Fruit fly (Drosophila melanogaster) whole organism, embryonic: ENCODE results near the gene betaGlu.

Source experiments
- CG10209 ChIP-seq: fragments of 200-800 bp; sonication (Bioruptor generic); optimal IDR thresholded peaks from 3 replicates; lab custom pipeline; 2017; ENCODE audit warnings: missing biosample characterization, mild to moderate bottlenecking, missing genetic modification characterization, missing genetic modification reagents
- CG1024 ChIP-seq: fragments of 200-800 bp; sonication (Bioruptor generic); IDR thresholded peaks from 2 replicates; pipeline ENCODE4 v1.3.6; 2022; ENCODE audit warnings: missing biosample characterization, missing genetic modification characterization
- CG10366 ChIP-seq: fragments of 200-800 bp; sonication (Bioruptor generic); IDR thresholded peaks from 2 replicates; pipeline ENCODE4 v1.3.6; 2022; ENCODE audit warnings: missing biosample characterization, missing genetic modification characterization
- CG10565 ChIP-seq: fragments of 200-800 bp; sonication (Bioruptor generic); optimal IDR thresholded peaks from 3 replicates; lab custom pipeline; 2016; ENCODE audit warnings: missing biosample characterization, mild to moderate bottlenecking, missing genetic modification characterization
- CG11398 ChIP-seq: fragments of 200-800 bp; sonication (Bioruptor generic); optimal IDR thresholded peaks from 2 replicates; lab custom pipeline; 2016; ENCODE audit warnings: missing biosample characterization, missing genetic modification characterization
- CG12659 ChIP-seq: fragments of 200-800 bp; sonication (Bioruptor generic); optimal IDR thresholded peaks from 3 replicates; lab custom pipeline; 2017; ENCODE audit warnings: mild to moderate bottlenecking, missing biosample characterization, missing genetic modification reagents, missing genetic modification characterization
- CG13123 ChIP-seq: fragments of 200-800 bp; sonication (Bioruptor generic); optimal IDR thresholded peaks from 2 replicates; lab custom pipeline; 2016; ENCODE audit warnings: missing biosample characterization, missing genetic modification characterization
- CG13624 ChIP-seq: fragments of 200-800 bp; sonication (Bioruptor generic); optimal IDR thresholded peaks from 2 replicates; lab custom pipeline; 2016; ENCODE audit warnings: missing biosample characterization, missing genetic modification characterization
- CG14710 ChIP-seq: fragments of 200-800 bp; sonication (Bioruptor generic); optimal IDR thresholded peaks from 3 replicates; lab custom pipeline; 2019; ENCODE audit warnings: missing biosample characterization, mild to moderate bottlenecking, missing genetic modification characterization, moderate library complexity
- CG15479 ChIP-seq: fragments of 200-800 bp; sonication (Bioruptor generic); optimal IDR thresholded peaks from 3 replicates; lab custom pipeline; 2019; ENCODE audit warnings: missing biosample characterization, mild to moderate bottlenecking, missing genetic modification characterization, moderate library complexity
- CG33213 ChIP-seq: fragments of 200-800 bp; sonication (Bioruptor generic); optimal IDR thresholded peaks from 3 replicates; lab custom pipeline; 2016; ENCODE audit warnings: missing biosample characterization, missing genetic modification characterization
- CG3407 ChIP-seq: fragments of 200-800 bp; sonication (Bioruptor generic); optimal IDR thresholded peaks from 2 replicates; lab custom pipeline; 2018; ENCODE audit warnings: missing biosample characterization, mild to moderate bottlenecking, missing genetic modification characterization
- CG6765 ChIP-seq: fragments of 200-800 bp; sonication (Bioruptor generic); optimal IDR thresholded peaks from 3 replicates; lab custom pipeline; 2017; ENCODE audit warnings: missing biosample characterization, mild to moderate bottlenecking, missing genetic modification characterization
- CG8281 ChIP-seq: fragments of 200-800 bp; sonication (Bioruptor generic); optimal IDR thresholded peaks from 2 replicates; lab custom pipeline; 2018; ENCODE audit warnings: missing biosample characterization, mild to moderate bottlenecking, missing genetic modification characterization, moderate library complexity
- CG9437 ChIP-seq: fragments of 200-800 bp; sonication (Bioruptor generic); optimal IDR thresholded peaks from 2 replicates; lab custom pipeline; 2018; ENCODE audit warnings: missing biosample characterization, mild to moderate bottlenecking, missing genetic modification characterization
- CkIIα-i1 ChIP-seq: fragments of 200-800 bp; sonication (Bioruptor generic); IDR thresholded peaks from 2 replicates; pipeline ENCODE4 v1.3.6; 2022; ENCODE audit warnings: missing biosample characterization, missing genetic modification characterization
- Dad ChIP-seq: fragments of 200-800 bp; sonication (Bioruptor generic); optimal IDR thresholded peaks from 3 replicates; lab custom pipeline; 2016; ENCODE audit warnings: missing biosample characterization, missing genetic modification characterization
- Dek ChIP-seq: fragments of 200-800 bp; sonication (Bioruptor generic); optimal IDR thresholded peaks from 3 replicates; lab custom pipeline; 2019; ENCODE audit warnings: missing biosample characterization, mild to moderate bottlenecking, missing genetic modification characterization, moderate library complexity
- Ets97D ChIP-seq: fragments of 200-800 bp; sonication (Bioruptor generic); optimal IDR thresholded peaks from 3 replicates; lab custom pipeline; 2016; ENCODE audit warnings: missing biosample characterization, missing genetic modification characterization
- Fer3 ChIP-seq: fragments of 200-800 bp; sonication (Bioruptor generic); optimal IDR thresholded peaks from 2 replicates; lab custom pipeline; 2018; ENCODE audit warnings: missing biosample characterization, mild to moderate bottlenecking, missing genetic modification characterization, moderate library complexity
- H2.0 ChIP-seq: fragments of 200-800 bp; sonication (Bioruptor generic); IDR thresholded peaks from 2 replicates; pipeline ENCODE4 v1.3.6; 2022; ENCODE audit warnings: missing biosample characterization, missing genetic modification characterization
- HLH3B ChIP-seq: fragments of 200-800 bp; sonication (Bioruptor generic); IDR thresholded peaks from 2 replicates; pipeline ENCODE4 v1.3.6; 2022; ENCODE audit warnings: missing biosample characterization, missing genetic modification characterization
- PHDP ChIP-seq: fragments of 200-800 bp; sonication (Bioruptor generic); optimal IDR thresholded peaks from 3 replicates; lab custom pipeline; 2018; ENCODE audit warnings: missing biosample characterization, mild to moderate bottlenecking, missing genetic modification characterization, moderate library complexity
- Pdp1 ChIP-seq, 2 experiments: fragments of 200-800 bp; sonication (Bioruptor generic); optimal IDR thresholded peaks; 3 replicates each; lab custom pipeline; 2016; ENCODE audit warnings: missing biosample characterization in 2 of 2, missing genetic modification characterization in 2 of 2, mild to moderate bottlenecking in 1 of 2, moderate library complexity in 1 of 2
- Ptx1 ChIP-seq: fragments of 200-800 bp; sonication (Bioruptor generic); IDR thresholded peaks from 2 replicates; pipeline ENCODE4 v1.3.6; 2022; ENCODE audit warnings: missing biosample characterization, missing genetic modification characterization
- Spps ChIP-seq: fragments of 200-800 bp; sonication (Bioruptor generic); optimal IDR thresholded peaks from 2 replicates; lab custom pipeline; 2018; ENCODE audit warnings: missing biosample characterization, mild to moderate bottlenecking, missing genetic modification characterization
- Sry-β ChIP-seq: fragments of 200-800 bp; sonication (Bioruptor generic); optimal IDR thresholded peaks from 2 replicates; lab custom pipeline; 2018; ENCODE audit warnings: missing biosample characterization, mild to moderate bottlenecking, missing genetic modification characterization, moderate library complexity
- ab ChIP-seq: fragments of 200-800 bp; sonication (Bioruptor generic); optimal IDR thresholded peaks from 2 replicates; lab custom pipeline; 2016; ENCODE audit warnings: missing biosample characterization, missing genetic modification characterization
- caup ChIP-seq: fragments of 200-800 bp; sonication (Bioruptor generic); optimal IDR thresholded peaks from 3 replicates; lab custom pipeline; 2017; ENCODE audit warnings: missing biosample characterization, mild to moderate bottlenecking, missing genetic modification characterization, moderate library complexity; ENCODE audit not compliant: severe bottlenecking
- corto ChIP-seq: fragments of 200-800 bp; sonication (Bioruptor generic); optimal IDR thresholded peaks from 2 replicates; lab custom pipeline; 2016; ENCODE audit warnings: missing biosample characterization, mild to moderate bottlenecking, missing genetic modification characterization, moderate library complexity
- dmrt99B ChIP-seq: fragments of 200-800 bp; sonication (Bioruptor generic); optimal IDR thresholded peaks from 2 replicates; lab custom pipeline; 2018; ENCODE audit warnings: missing biosample characterization, mild to moderate bottlenecking, missing genetic modification characterization, moderate library complexity
- fd96Cb ChIP-seq: fragments of 200-800 bp; sonication (Bioruptor generic); optimal IDR thresholded peaks from 2 replicates; lab custom pipeline; 2018; ENCODE audit warnings: missing biosample characterization, mild to moderate bottlenecking, missing genetic modification characterization, moderate library complexity
- gsb-n ChIP-seq: fragments of 200-800 bp; sonication (Bioruptor generic); optimal IDR thresholded peaks from 3 replicates; lab custom pipeline; 2018; ENCODE audit warnings: missing biosample characterization, mild to moderate bottlenecking, missing genetic modification characterization
- hb ChIP-seq: fragments of 200-800 bp; sonication (Bioruptor generic); IDR thresholded peaks from 3 replicates; pipeline ENCODE4 v1.3.6; 2022; ENCODE audit warnings: missing biosample characterization, missing genetic modification characterization; ENCODE audit not compliant: partially characterized antibody
- hkb ChIP-seq, 2 experiments: fragments of 200-800 bp in 1 of 2; fragments of >200 bp in 1 of 2; sonication (Bioruptor generic) in 1 of 2; IDR thresholded peaks in 1 of 2; optimal IDR thresholded peaks in 1 of 2; 2 replicates each; pipeline versions ENCODE4 v1.3.6 to Lab custom; 2017 to 2022; ENCODE audit warnings: missing biosample characterization in 1 of 2, missing genetic modification characterization in 1 of 2
- jumu ChIP-seq: fragments of 200-800 bp; sonication (Bioruptor generic); optimal IDR thresholded peaks from 3 replicates; lab custom pipeline; 2016; ENCODE audit warnings: missing biosample characterization, missing genetic modification characterization
- lbe ChIP-seq: fragments of 200-800 bp; sonication (Bioruptor generic); optimal IDR thresholded peaks from 2 replicates; lab custom pipeline; 2016; ENCODE audit warnings: missing biosample characterization, mild to moderate bottlenecking, missing genetic modification characterization
- lmd ChIP-seq: fragments of 200-800 bp; sonication (Bioruptor generic); IDR thresholded peaks from 2 replicates; pipeline ENCODE4 v1.3.6; 2022; ENCODE audit warnings: missing biosample characterization, missing genetic modification characterization
- lov ChIP-seq, 2 experiments: fragments of 200-800 bp in 1 of 2; fragments of >200 bp in 1 of 2; sonication (Bioruptor generic) in 1 of 2; IDR thresholded peaks in 1 of 2; optimal IDR thresholded peaks in 1 of 2; 2 replicates in 1 of 2; 3 replicates in 1 of 2; pipeline versions ENCODE4 v1.3.6 to Lab custom; 2017 to 2022; ENCODE audit warnings: missing biosample characterization in 1 of 2, missing genetic modification characterization in 1 of 2
- luna ChIP-seq: fragments of 200-800 bp; sonication (Bioruptor generic); optimal IDR thresholded peaks from 2 replicates; lab custom pipeline; 2016; ENCODE audit warnings: missing biosample characterization, missing genetic modification characterization
- nerfin-1 ChIP-seq: fragments of 200-800 bp; sonication (Bioruptor generic); optimal IDR thresholded peaks from 3 replicates; lab custom pipeline; 2019; ENCODE audit warnings: missing biosample characterization, mild to moderate bottlenecking, missing genetic modification characterization, moderate library complexity
- otp ChIP-seq: fragments of 200-800 bp; sonication (Bioruptor generic); IDR thresholded peaks from 3 replicates; pipeline ENCODE4, ENCODE4 v1.3.6; 2022; ENCODE audit warnings: missing biosample characterization, missing genetic modification characterization
- pan ChIP-seq, 4 experiments: fragments of >200 bp in 3 of 4; fragments of 200-800 bp in 1 of 4; sonication (Bioruptor generic) in 1 of 4; optimal IDR thresholded peaks in 3 of 4; IDR thresholded peaks in 1 of 4; 2 replicates each; pipeline versions ENCODE4 v1.3.6 to Lab custom; 2017 to 2022; ENCODE audit warnings: missing biosample characterization in 2 of 4, missing genetic modification characterization in 2 of 4, mixed read lengths in 1 of 4
- pb ChIP-seq: fragments of 200-800 bp; sonication (Bioruptor generic); optimal IDR thresholded peaks from 3 replicates; lab custom pipeline; 2016; ENCODE audit warnings: missing biosample characterization, missing genetic modification characterization
- pfk ChIP-seq: fragments of 200-800 bp; sonication (Bioruptor generic); optimal IDR thresholded peaks from 2 replicates; lab custom pipeline; 2018; ENCODE audit warnings: missing biosample characterization, mild to moderate bottlenecking, missing genetic modification characterization, moderate library complexity
- pum ChIP-seq: fragments of 200-800 bp; sonication (Bioruptor generic); optimal IDR thresholded peaks from 2 replicates; lab custom pipeline; 2016; ENCODE audit warnings: missing biosample characterization, missing genetic modification characterization
- yki ChIP-seq: fragments of >200 bp; optimal IDR thresholded peaks from 3 replicates; lab custom pipeline; 2018
- z ChIP-seq: fragments of 200-800 bp; sonication (Bioruptor generic); IDR thresholded peaks from 3 replicates; pipeline ENCODE4 v1.3.6; 2022; ENCODE audit warnings: missing biosample characterization, missing genetic modification characterization

Gene betaGlu

DNA sequence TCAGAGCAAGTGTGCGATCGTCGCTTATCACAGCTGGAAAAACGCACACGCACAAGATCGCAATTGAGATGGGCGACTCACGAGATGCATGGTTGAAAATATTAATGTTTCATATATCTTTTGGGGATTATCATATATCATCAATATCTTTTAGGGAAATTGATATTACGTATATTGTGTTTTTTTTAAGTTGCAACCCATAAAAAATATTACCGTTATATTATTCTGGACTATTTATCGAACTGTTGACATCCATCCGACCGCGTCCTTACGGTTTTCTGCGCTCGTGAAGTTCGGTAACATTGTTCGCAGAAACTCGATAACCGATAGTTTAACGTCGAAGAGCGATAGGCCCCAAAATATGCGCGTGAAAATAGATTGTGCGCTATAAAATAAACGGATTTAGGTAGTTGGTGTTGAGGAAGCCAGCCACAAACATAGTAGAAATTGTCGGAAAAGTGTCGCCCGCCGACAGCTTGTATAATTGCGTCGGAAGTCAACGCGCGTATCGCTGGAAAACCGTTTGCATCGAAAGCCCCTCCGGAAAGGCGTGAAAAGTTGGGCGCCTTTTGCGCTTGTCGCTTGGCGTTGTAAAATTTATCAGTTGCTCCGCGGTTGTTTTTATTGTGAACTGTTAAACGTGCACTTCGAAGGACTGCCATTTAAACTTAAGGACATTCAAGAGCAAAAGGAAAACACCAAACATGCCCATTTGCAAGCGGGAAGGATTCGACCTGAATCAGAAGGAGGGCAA is 22.2 kb upstream of the betaGlu start, which contains the start of the genes Mccc1 and Acf (continued):
- TF ChIP-seq pan (optimal IDR thresholded peaks at IDR 0.05; lab: Kevin White, UChicago) (no peak), pan (GFP tag; optimal IDR thresholded peaks at IDR 0.05 in 1 of 2, IDR thresholded peaks at IDR 0.05 in 1 of 2) (peak in 1 of 2 experiments; percentile 43), lbe (GFP tag; lab: Kevin White, UChicago) (no peak), hb (no peak), CG14710 (tag; lab: Kevin White, UChicago) (peak; percentile 60), CG10209 (GFP tag; lab: Kevin White, UChicago) (no peak), lov (optimal IDR thresholded peaks at IDR 0.05; lab: Kevin White, UChicago) (no peak), lov (GFP tag; IDR thresholded peaks at IDR 0.05; lab: Robert Waterston, UW) (no peak), hkb (optimal IDR thresholded peaks at IDR 0.05; lab: Kevin White, UChicago) (peak; percentile 13), hkb (GFP tag; IDR thresholded peaks at IDR 0.05; lab: Robert Waterston, UW) (peak; percentile 45; the same call in 1 of the 2 replicates), Pdp1 (GFP tag; optimal IDR thresholded peaks at IDR 0.05; lab: Kevin White, UChicago) (peak; percentile 53 to 60), corto (GFP tag; lab: Kevin White, UChicago) (no peak), lmd (GFP tag; lab: Robert Waterston, UW) (no peak), CG8281 (tag; lab: Kevin White, UChicago) (no peak), CkIIα-i1 (no peak), CG13123 (GFP tag; lab: Kevin White, UChicago) (no peak), fd96Cb (tag; lab: Kevin White, UChicago) (no peak), pum (GFP tag; lab: Kevin White, UChicago) (peak; percentile 37), caup (GFP tag; lab: Kevin White, UChicago) (no peak), CG12659 (GFP tag; lab: Kevin White, UChicago) (peak; percentile 37), Sry-β (GFP tag; lab: Kevin White, UChicago) (peak; percentile 19), H2.0 (GFP tag; lab: Robert Waterston, UW) (no peak), luna (GFP tag; lab: Kevin White, UChicago) (no peak), Dad (GFP tag; lab: Kevin White, UChicago) (no peak), jumu (GFP tag; lab: Kevin White, UChicago) (peak; percentile 31), CG9437 (no peak), HLH3B (no peak), CG13624 (GFP tag; lab: Kevin White, UChicago) (peak; percentile 10), dmrt99B (tag; lab: Kevin White, UChicago) (no peak), z (GFP tag; lab: Robert Waterston, UW) (no peak), CG15479 (GFP tag; lab: Kevin White, UChicago) (no peak), ab (GFP tag; lab: Kevin White, UChicago) (no peak), CG10565 (GFP tag; lab: Kevin White, UChicago) (no peak), nerfin-1 (tag; lab: Kevin White, UChicago) (no peak), CG3407 (no peak), CG1024 (GFP tag; lab: Robert Waterston, UW) (no peak), Dek (tag; lab: Kevin White, UChicago) (no peak), yki (no peak), Ets97D (GFP tag; lab: Kevin White, UChicago) (peak; percentile 54), Fer3 (tag; lab: Kevin White, UChicago) (no peak), gsb-n (no peak), CG10366 (GFP tag; lab: Robert Waterston, UW) (no peak; the same call in 1 of the 2 replicates), otp (no peak), pfk (GFP tag; lab: Kevin White, UChicago) (no peak), pb (GFP tag; lab: Kevin White, UChicago) (no peak), Spps (tag; lab: Kevin White, UChicago) (no peak), CG6765 (GFP tag; lab: Kevin White, UChicago) (no peak), PHDP (tag; lab: Kevin White, UChicago) (no peak), Ptx1 (GFP tag; lab: Robert Waterston, UW) (peak; percentile 51), CG11398 (GFP tag; lab: Kevin White, UChicago) (no peak), CG33213 (peak; percentile 44)
